Fruit fly (Drosophila melanogaster) whole organism, pupa: ENCODE results near the gene firl.
A peak's percentile ranks its signal among the peaks of the same experiment; 100 is the strongest.

ENCODE experiments used
- CG10348 ChIP-seq: fragments of 200-800 bp; sonication (Bioruptor generic); IDR thresholded peaks from 2 replicates; pipeline ENCODE4 v1.3.6; 2022; ENCODE audit warnings: missing biosample characterization, missing genetic modification characterization
- CG12605 ChIP-seq: fragments of 200-800 bp; sonication (Bioruptor generic); IDR thresholded peaks from 2 replicates; pipeline ENCODE4 v1.3.6; 2022; ENCODE audit warnings: missing biosample characterization, missing genetic modification characterization
- CG13204 ChIP-seq: fragments of 200-800 bp; sonication (Bioruptor generic); optimal IDR thresholded peaks from 2 replicates; lab custom pipeline; 2018; ENCODE audit warnings: missing biosample characterization, mild to moderate bottlenecking, missing genetic modification characterization, moderate library complexity
- CG14655 ChIP-seq: fragments of 200-800 bp; sonication (Bioruptor generic); optimal IDR thresholded peaks from 3 replicates; lab custom pipeline; 2017; ENCODE audit warnings: mild to moderate bottlenecking, missing biosample characterization, missing genetic modification reagents, missing genetic modification characterization
- CG15710 ChIP-seq: fragments of 200-800 bp; sonication (Bioruptor generic); optimal IDR thresholded peaks from 2 replicates; lab custom pipeline; 2018; ENCODE audit warnings: missing biosample characterization, mild to moderate bottlenecking, missing genetic modification characterization, moderate library complexity
- CG17806 ChIP-seq: fragments of 200-800 bp; sonication (Bioruptor generic); optimal IDR thresholded peaks from 2 replicates; lab custom pipeline; 2018; ENCODE audit warnings: missing biosample characterization, mild to moderate bottlenecking, missing genetic modification characterization, moderate library complexity
- CG8159 ChIP-seq: fragments of 200-800 bp; sonication (Bioruptor generic); optimal IDR thresholded peaks from 3 replicates; lab custom pipeline; 2018; ENCODE audit warnings: missing biosample characterization, mild to moderate bottlenecking, missing genetic modification characterization, moderate library complexity
- CG8301 ChIP-seq: fragments of 200-800 bp; sonication (Bioruptor generic); optimal IDR thresholded peaks from 2 replicates; lab custom pipeline; 2018; ENCODE audit warnings: missing biosample characterization, mild to moderate bottlenecking, missing genetic modification characterization
- CG9948 ChIP-seq: fragments of 200-800 bp; sonication (Bioruptor generic); optimal IDR thresholded peaks from 2 replicates; lab custom pipeline; 2018; ENCODE audit warnings: missing biosample characterization, mild to moderate bottlenecking, missing genetic modification characterization, moderate library complexity
- D1 ChIP-seq: fragments of 200-800 bp; sonication (Bioruptor generic); optimal IDR thresholded peaks from 2 replicates; lab custom pipeline; 2018; ENCODE audit warnings: missing biosample characterization, mild to moderate bottlenecking, missing genetic modification characterization, moderate library complexity
- Pif1A ChIP-seq: fragments of 200-800 bp; sonication (Bioruptor generic); optimal IDR thresholded peaks from 3 replicates; lab custom pipeline; 2016; ENCODE audit warnings: missing biosample characterization, missing genetic modification characterization
- Snoo ChIP-seq: fragments of 200-800 bp; sonication (Bioruptor generic); optimal IDR thresholded peaks from 3 replicates; lab custom pipeline; 2017; ENCODE audit warnings: missing biosample characterization, mild to moderate bottlenecking, missing genetic modification characterization, inconsistent platforms
- fd96Ca ChIP-seq: fragments of 200-800 bp; sonication (Bioruptor generic); IDR thresholded peaks from 3 replicates; pipeline ENCODE4 v1.3.6; 2022; ENCODE audit warnings: missing biosample characterization, missing genetic modification characterization
- rn ChIP-seq: fragments of 200-800 bp; sonication (Bioruptor generic); IDR thresholded peaks from 2 replicates; pipeline ENCODE4 v1.3.6; 2022; ENCODE audit warnings: missing biosample characterization, missing genetic modification characterization

DNA sequence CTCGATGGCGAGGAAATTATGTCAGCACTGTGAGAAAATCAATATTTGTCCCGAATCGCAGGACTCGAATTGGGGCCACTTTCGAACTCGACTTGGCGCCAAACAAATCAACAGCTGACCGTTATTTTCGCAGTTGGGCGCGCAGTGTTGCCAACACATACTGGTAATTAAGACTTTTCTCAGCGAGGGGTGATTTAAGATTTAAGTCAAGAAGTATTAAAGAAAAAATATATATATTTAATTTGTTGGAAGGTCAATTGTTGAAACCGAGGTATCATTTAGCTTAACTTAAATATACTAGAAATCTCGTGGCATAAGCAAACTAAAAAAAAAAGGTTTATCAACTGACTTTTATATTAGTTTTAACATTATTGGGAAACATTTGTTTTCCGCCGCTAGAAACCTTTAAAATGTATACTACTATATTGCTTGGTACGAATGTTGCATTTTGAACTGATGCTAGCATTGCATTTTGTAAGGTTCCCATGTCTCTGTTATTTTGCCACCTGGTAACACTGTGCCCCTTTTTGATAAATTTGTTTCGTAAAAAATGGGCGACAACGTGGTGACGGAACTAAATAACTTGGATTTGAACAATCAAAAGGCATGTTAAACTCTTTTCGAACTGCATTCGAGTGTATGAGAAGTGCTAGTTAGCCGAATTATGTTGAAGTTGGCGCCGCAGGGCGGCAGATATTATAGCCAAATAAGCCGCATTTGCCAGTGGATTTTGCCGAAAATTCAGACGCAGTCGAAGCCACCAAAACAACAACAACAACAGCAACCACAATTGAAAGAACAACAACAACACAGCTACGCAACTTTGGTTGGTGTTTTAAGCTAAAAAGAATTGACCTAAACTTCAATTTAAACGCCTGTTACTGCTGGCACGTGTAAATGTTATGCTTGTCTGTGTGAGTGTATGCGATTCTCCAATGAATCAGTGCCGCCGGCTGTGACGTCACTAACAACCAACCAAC is 36.9 kb upstream of the firl start, which contains the start of the genes Patsas and ThrRS:
- TF ChIP-seq D1 (tag; lab: Kevin White, UChicago) (no peak), fd96Ca (GFP tag; lab: Robert Waterston, UW) (peak; percentile 38; the same call in 2 of the 3 replicates), CG9948 (tag; lab: Kevin White, UChicago) (peak; percentile 80), Pif1A (GFP tag; lab: Kevin White, UChicago) (no peak), CG12605 (GFP tag; lab: Robert Waterston, UW) (peak; percentile 71), CG10348 (GFP tag; lab: Robert Waterston, UW) (peak; percentile 60), rn (GFP tag; lab: Robert Waterston, UW) (peak; percentile 65), CG15710 (tag; lab: Kevin White, UChicago) (peak; percentile 80), CG17806 (peak; percentile 81), CG14655 (GFP tag; lab: Kevin White, UChicago) (no peak), CG8159 (tag; lab: Kevin White, UChicago) (peak; percentile 82), Snoo (tag; lab: Kevin White, UChicago) (peak; percentile 76), CG8301 (tag; lab: Kevin White, UChicago) (peak; percentile 73), CG13204 (GFP tag; lab: Kevin White, UChicago) (no peak)
